Worm (Caenorhabditis elegans) whole organism, L3 larva: ENCODE data around the gene polh-1.

Experiments
- R02D3.7 ChIP-seq: fragments of 150-350 bp; optimal IDR thresholded peaks from 2 replicates; lab custom pipeline; 2014; ENCODE audit warnings: missing biosample characterization, missing genetic modification characterization
- mml-1 ChIP-seq: fragments of 150-350 bp; sonication (generic microtip); optimal IDR thresholded peaks from 3 replicates; lab custom pipeline; 2014; ENCODE audit warnings: missing biosample characterization, missing genetic modification characterization
- pqm-1 ChIP-seq: fragments of 150-350 bp; optimal IDR thresholded peaks from 2 replicates; lab custom pipeline; 2017; ENCODE audit warnings: missing biosample characterization, missing genetic modification characterization, inconsistent platforms
- ztf-11 ChIP-seq: fragments of 150-350 bp; optimal IDR thresholded peaks from 2 replicates; lab custom pipeline; 2014; ENCODE audit warnings: missing biosample characterization, missing genetic modification characterization
- ztf-4 ChIP-seq: fragments of 150-350 bp; optimal IDR thresholded peaks from 2 replicates; lab custom pipeline; 2014; ENCODE audit warnings: missing biosample characterization, missing genetic modification characterization

DNA sequence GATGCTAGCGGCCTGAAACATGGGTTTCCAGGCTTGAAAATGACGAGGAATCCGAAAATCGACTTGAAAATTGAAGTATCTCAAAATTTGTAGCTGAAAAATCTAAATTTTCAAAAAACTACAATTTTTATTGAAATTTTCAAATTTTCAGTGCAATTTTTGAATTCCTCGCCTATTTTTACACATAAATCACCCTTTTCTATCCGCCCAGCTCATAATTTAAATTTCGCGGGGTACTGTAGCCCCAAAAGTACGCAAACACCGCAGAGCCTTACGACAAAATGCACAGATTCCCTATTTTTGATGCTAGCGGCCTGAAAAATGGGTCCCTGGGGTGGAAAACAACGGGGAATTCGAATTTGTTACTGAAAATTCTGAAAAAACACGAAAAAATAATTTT, 18.6 kb downstream of the polh-1 start:
- no peak for TF ChIP-seq pqm-1 (tag; lab: Kevin White, UChicago)
- no peak for TF ChIP-seq ztf-11 (tag; lab: Kevin White, UChicago)
- TF ChIP-seq R02D3.7 (tag; lab: Kevin White, UChicago) = no peak
- TF ChIP-seq ztf-4 (tag; lab: Kevin White, UChicago) = no peak
- no peak for TF ChIP-seq mml-1 (tag; lab: Kevin White, UChicago)
